Worm (Caenorhabditis elegans): Measurements from ENCODE around the gene C35B8.3.

The C35B8.3 gene

ce11 chrX:9213873-9214341 lies at the start of gene C35B8.3:
C35B8.3 (plus strand) TSS chrX:9213923.
- TF ChIP-seq nhr-111 (GFP tag; optimal IDR thresholded peaks at IDR 0.05) (no peak), vab-7 (GFP tag; IDR thresholded peaks at IDR 0.05) (no peak), set-16 (GFP tag; IDR thresholded peaks at IDR 0.05) (no peak), madf-5 (GFP tag; IDR thresholded peaks at IDR 0.05) (no peak), nhr-237 (tag; optimal IDR thresholded peaks at IDR 0.05) (no peak), lin-29 (GFP tag; IDR thresholded peaks at IDR 0.05) (no peak), Y105C5A.15 (GFP tag; IDR thresholded peaks at IDR 0.05) (no peak), nhr-6 (tag; optimal IDR thresholded peaks at IDR 0.05) (no peak), lsy-2 (tag; optimal IDR thresholded peaks at IDR 0.05) (no peak), mxl-2 (GFP tag; conservative IDR thresholded peaks at IDR 0.05) (no peak), sdz-12 (GFP tag; optimal IDR thresholded peaks at IDR 0.05) (no peak), nhr-77 (tag; optimal IDR thresholded peaks at IDR 0.05) (peak; percentile 76), egl-43 (GFP tag; IDR thresholded peaks at IDR 0.05) (no peak), snpc-4 (tag; optimal IDR thresholded peaks at IDR 0.05) (no peak), Y5F2A.4 (GFP tag; optimal IDR thresholded peaks at IDR 0.05) (no peak), snpc-1.2 (GFP tag; IDR thresholded peaks at IDR 0.05) (no peak), mep-1 (tag; optimal IDR thresholded peaks at IDR 0.05) (peak; percentile 31), F49E8.2 (tag; optimal IDR thresholded peaks at IDR 0.05; ENCODE audit: borderline replicate concordance) (no peak), rbr-2 (tag; optimal IDR thresholded peaks at IDR 0.05) (no peak), hif-1 (tag; optimal IDR thresholded peaks at IDR 0.05) (peak in 1 of 2 experiments; percentile 36), ama-1 (optimal IDR thresholded peaks at IDR 0.05) (no peak), tra-1 (GFP tag; IDR thresholded peaks at IDR 0.05) (0 out of 2 replicates have a peak, but pooled peaks have one; percentile 39), mxl-3 (GFP tag; optimal IDR thresholded peaks at IDR 0.05) (peak; percentile 67), pha-4 (GFP tag; IDR thresholded peaks at IDR 0.05) (no peak), pha-4 (tag; optimal IDR thresholded peaks at IDR 0.05) (no peak), daf-16 (GFP tag; optimal IDR thresholded peaks at IDR 0.05) (no peak), daf-16 (tag; optimal IDR thresholded peaks at IDR 0.05) (peak; percentile 81), daf-8 (GFP tag; IDR thresholded peaks at IDR 0.05) (no peak), ctbp-1 (GFP tag; IDR thresholded peaks at IDR 0.05) (no peak), ZK546.5 (tag; optimal IDR thresholded peaks at IDR 0.05) (no peak), aly-2 (tag; optimal IDR thresholded peaks at IDR 0.05) (no peak), skn-1 (tag; optimal IDR thresholded peaks at IDR 0.05) (no peak), ceh-28 (tag; optimal IDR thresholded peaks at IDR 0.05) (no peak), zip-11 (GFP tag; IDR thresholded peaks at IDR 0.05) (no peak), mes-2 (tag; optimal IDR thresholded peaks at IDR 0.05; ENCODE audit: poor library complexity, severe bottlenecking) (peak; percentile 16), unc-39 (tag; optimal IDR thresholded peaks at IDR 0.05) (no peak), ceh-20 (GFP tag; IDR thresholded peaks at IDR 0.05) (no peak), lim-7 (GFP tag; IDR thresholded peaks at IDR 0.05) (no peak), jun-1 (tag; optimal IDR thresholded peaks at IDR 0.05) (no peak), daf-12 (tag; optimal IDR thresholded peaks at IDR 0.05) (no peak), ztf-7 (tag; optimal IDR thresholded peaks at IDR 0.05) (no peak), T20F7.1 (GFP tag; optimal IDR thresholded peaks at IDR 0.05) (no peak), nhr-102 (tag; optimal IDR thresholded peaks at IDR 0.05) (peak; percentile 35), hmg-1.1 (GFP tag; IDR thresholded peaks at IDR 0.05) (no peak), dve-1 (tag; optimal IDR thresholded peaks at IDR 0.05; ENCODE audit: insufficient read depth) (peak; percentile 76), Y75B8A.6 (GFP tag; IDR thresholded peaks at IDR 0.05) (no peak), ceh-44 (GFP tag; IDR thresholded peaks at IDR 0.05) (no peak), zag-1 (tag; optimal IDR thresholded peaks at IDR 0.05) (no peak), madf-9 (GFP tag; conservative IDR thresholded peaks at IDR 0.05) (no peak), ceh-32 (tag; optimal IDR thresholded peaks at IDR 0.05; ENCODE audit: poor library complexity) (no peak), nhr-76 (tag; optimal IDR thresholded peaks at IDR 0.05) (no peak), unc-130 (GFP tag; optimal IDR thresholded peaks at IDR 0.05) (no peak), egl-27 (tag; optimal IDR thresholded peaks at IDR 0.05) (no peak)

Data from whole organism, L4 larva.